Worm (Caenorhabditis elegans) whole organism, midembryonic: Measurements from ENCODE around the gene asb-1.

Experiments used
- klf-2 ChIP-seq: fragments of 200-800 bp; sonication (Bioruptor generic); conservative IDR thresholded peaks from 2 replicates; pipeline ENCODE4 v1.3.6; 2022; ENCODE audit warnings: missing genetic modification reagents, missing genetic modification characterization, missing compliant biosample characterization
- ztf-23 ChIP-seq: fragments of 200-800 bp; sonication (Bioruptor generic); IDR thresholded peaks from 2 replicates; pipeline ENCODE4 v1.3.6; 2022; ENCODE audit warnings: missing genetic modification reagents, missing genetic modification characterization, missing compliant biosample characterization

- TF ChIP-seq ztf-23 (GFP tag; lab: Robert Waterston, UW) (no peak), klf-2 (GFP tag; lab: Robert Waterston, UW) (no peak)
Observed at ce11 chrIII:4581495-4581894, 14.1 kb downstream of the asb-1 start, which contains the start of gene F35G12.12.
